Worm (Caenorhabditis elegans) whole organism, young adult: ENCODE measurements around the gene T14B1.1.

ENCODE experiments used
- Y56A3A.18 ChIP-seq: fragments of 200-800 bp; sonication (Bioruptor generic); IDR thresholded peaks from 2 replicates; pipeline ENCODE4 v1.3.6; 2022; ENCODE audit warnings: missing genetic modification reagents, missing genetic modification characterization, missing compliant biosample characterization
- Y79H2A.3 ChIP-seq: fragments of 200-800 bp; sonication (Bioruptor generic); conservative IDR thresholded peaks from 2 replicates; pipeline ENCODE4 v1.3.6; 2022; ENCODE audit warnings: missing genetic modification reagents, missing genetic modification characterization, missing compliant biosample characterization
- dox-1 ChIP-seq: fragments of 200-800 bp; sonication (Bioruptor generic); IDR thresholded peaks from 2 replicates; pipeline ENCODE4 v1.3.6; 2022; ENCODE audit warnings: missing genetic modification reagents, missing genetic modification characterization, missing compliant biosample characterization
- egrh-3 ChIP-seq: fragments of 200-800 bp; sonication (Bioruptor generic); IDR thresholded peaks from 2 replicates; pipeline ENCODE4 v1.3.6; 2022; ENCODE audit warnings: missing genetic modification reagents, missing genetic modification characterization, missing compliant biosample characterization
- fkh-3 ChIP-seq: sonication (generic microtip); optimal IDR thresholded peaks from 2 replicates; lab custom pipeline; 2016; ENCODE audit warnings: mild to moderate bottlenecking, missing genetic modification characterization, missing compliant biosample characterization
- hlh-26 ChIP-seq: fragments of 200-800 bp; sonication (Bioruptor generic); conservative IDR thresholded peaks from 2 replicates; pipeline ENCODE4 v1.3.6; 2022; ENCODE audit warnings: missing genetic modification reagents, missing genetic modification characterization, missing compliant biosample characterization
- nfya-1 ChIP-seq: sonication (generic microtip); optimal IDR thresholded peaks from 2 replicates; lab custom pipeline; 2017; ENCODE audit warnings: antibody characterized with exemption, missing compliant biosample characterization, missing genetic modification characterization, borderline replicate concordance; ENCODE audit not compliant: insufficient read depth
- rec-8 ChIP-seq, 2 experiments: sonication (generic microtip); optimal IDR thresholded peaks; 2 replicates each; lab custom pipeline; 2016; ENCODE audit warnings: mild to moderate bottlenecking in 2 of 2, missing genetic modification characterization in 2 of 2, missing genetic modification reagents in 2 of 2, missing genotype in 2 of 2, missing biosample characterization in 1 of 2, missing compliant biosample characterization in 1 of 2, moderate library complexity in 1 of 2
- unc-62 ChIP-seq: fragments of 150-350 bp; optimal IDR thresholded peaks from 2 replicates; lab custom pipeline; 2014; ENCODE audit warnings: missing biosample characterization, missing genetic modification reagents, missing genetic modification characterization

- TF ChIP-seq dox-1 (no peak), Y56A3A.18 (GFP tag; lab: Robert Waterston, UW) (no peak), hlh-26 (GFP tag; lab: Robert Waterston, UW) (no peak), Y79H2A.3 (GFP tag; lab: Robert Waterston, UW) (no peak), fkh-3 (tag; lab: Kevin White, UChicago) (no peak), rec-8 (tag; optimal IDR thresholded peaks at IDR 0.05; lab: Kevin White, UChicago) (no peak), nfya-1 (tag; lab: Kevin White, UChicago) (no peak), unc-62 (GFP tag; lab: Kevin White, UChicago) (no peak), egrh-3 (GFP tag; lab: Robert Waterston, UW) (no peak)
These were observed 11.7 kb upstream of the T14B1.1 start, which contains the start of gene ifp-1 for ce11 chrX:9680119-9680682.
